Fruit fly (Drosophila melanogaster): ENCODE results near the gene CG3610.

Gene CG3610

dm6 chr3R:14819711-14820153, 25.1 kb upstream of the CG3610 start (continued):
- no peak for TF ChIP-seq HLH54F (GFP tag; optimal IDR thresholded peaks at IDR 0.05)
- no peak for TF ChIP-seq dan (GFP tag; IDR thresholded peaks at IDR 0.05)
- no peak for TF ChIP-seq inv (GFP tag; IDR thresholded peaks at IDR 0.05; ENCODE audit: partially characterized antibody)
- no peak for TF ChIP-seq CG11456 (GFP tag; IDR thresholded peaks at IDR 0.05)
- 0 out of 3 replicates have a peak, but pooled peaks have one; percentile 4 for TF ChIP-seq zen2 (GFP tag; IDR thresholded peaks at IDR 0.05; ENCODE audit: partially characterized antibody)
- TF ChIP-seq zfh2 (GFP tag; optimal IDR thresholded peaks at IDR 0.05): no peak
- TF ChIP-seq sob (GFP tag; IDR thresholded peaks at IDR 0.05): no peak
- TF ChIP-seq YL-1 (GFP tag; optimal IDR thresholded peaks at IDR 0.05): no peak
- TF ChIP-seq Deaf1 (tag; optimal IDR thresholded peaks at IDR 0.05): peak; percentile 81
- TF ChIP-seq unpg (GFP tag; optimal IDR thresholded peaks at IDR 0.05): no peak
- TF ChIP-seq D19B (GFP tag; optimal IDR thresholded peaks at IDR 0.05): no peak
- peak; percentile 3 for TF ChIP-seq CG12391 (tag; optimal IDR thresholded peaks at IDR 0.05)
- TF ChIP-seq HmgD (GFP tag; optimal IDR thresholded peaks at IDR 0.05): peak; percentile 3
- peak; percentile 50 for TF ChIP-seq CG12769 (tag; optimal IDR thresholded peaks at IDR 0.05)
- no peak for TF ChIP-seq BtbVII (GFP tag; optimal IDR thresholded peaks at IDR 0.05)
- no peak for TF ChIP-seq salm (tag; optimal IDR thresholded peaks at IDR 0.05)
- TF ChIP-seq CG1602 (GFP tag; optimal IDR thresholded peaks at IDR 0.05): no peak
- TF ChIP-seq btn (GFP tag; optimal IDR thresholded peaks at IDR 0.05): no peak
- TF ChIP-seq CG6175 (GFP tag; IDR thresholded peaks at IDR 0.05): peak; percentile 80; the same call in 2 of the 3 replicates
- TF ChIP-seq CG31441 (GFP tag; IDR thresholded peaks at IDR 0.05): peak; percentile 24; the same call in 1 of the 2 replicates
- peak; percentile 46; the same call in 1 of the 2 replicates for TF ChIP-seq vvl (GFP tag; IDR thresholded peaks at IDR 0.05)
- no peak for TF ChIP-seq sim (GFP tag; IDR thresholded peaks at IDR 0.05)
- no peak for TF ChIP-seq wdn (GFP tag; IDR thresholded peaks at IDR 0.05)
- peak; percentile 55 for TF ChIP-seq Fer1 (GFP tag; optimal IDR thresholded peaks at IDR 0.05)
- TF ChIP-seq so (GFP tag; IDR thresholded peaks at IDR 0.05): peak; percentile 10; the same call in 1 of the 3 replicates
- TF ChIP-seq sr (GFP tag; IDR thresholded peaks at IDR 0.05): peak; percentile 96
- no peak for TF ChIP-seq CG17186 (GFP tag; optimal IDR thresholded peaks at IDR 0.05)
- TF ChIP-seq dmrt11E (tag; optimal IDR thresholded peaks at IDR 0.05): no peak
- TF ChIP-seq CG16815 (GFP tag; optimal IDR thresholded peaks at IDR 0.05): no peak
- peak; percentile 48 for TF ChIP-seq Nf-YC (tag; optimal IDR thresholded peaks at IDR 0.05)
- TF ChIP-seq CG10979 (tag; optimal IDR thresholded peaks at IDR 0.05): no peak
- TF ChIP-seq ind (GFP tag; optimal IDR thresholded peaks at IDR 0.05): no peak
- TF ChIP-seq Antp (GFP tag; optimal IDR thresholded peaks at IDR 0.05): no peak
- peak; percentile 78; the same call in 1 of the 3 replicates for TF ChIP-seq CG34422 (GFP tag; IDR thresholded peaks at IDR 0.05)
- peak; percentile 29 for TF ChIP-seq HmgZ (tag; optimal IDR thresholded peaks at IDR 0.05)
- peak; percentile 71 for TF ChIP-seq sd (tag; optimal IDR thresholded peaks at IDR 0.05)
- TF ChIP-seq zfh1 (GFP tag; IDR thresholded peaks at IDR 0.05): 0 out of 3 replicates have a peak, but pooled peaks have one; percentile 43
- TF ChIP-seq Hsf (GFP tag; optimal IDR thresholded peaks at IDR 0.05): no peak
- TF ChIP-seq dmrt99B (tag; optimal IDR thresholded peaks at IDR 0.05): peak; percentile 2
- peak; percentile 11 to 44 for TF ChIP-seq Trl (optimal IDR thresholded peaks at IDR 0.05)
- no peak for TF ChIP-seq Trl (GFP tag; optimal IDR thresholded peaks at IDR 0.05)
- no peak for TF ChIP-seq ssp (GFP tag; IDR thresholded peaks at IDR 0.05)
- TF ChIP-seq bsh (GFP tag; optimal IDR thresholded peaks at IDR 0.05): no peak
- peak; percentile 56; the same call in 1 of the 2 replicates for TF ChIP-seq Awh (GFP tag; IDR thresholded peaks at IDR 0.05)
- peak; percentile 16; the same call in 1 of the 2 replicates for TF ChIP-seq CG14014 (GFP tag; IDR thresholded peaks at IDR 0.05)
- peak; percentile 61 for TF ChIP-seq CG34376 (GFP tag; optimal IDR thresholded peaks at IDR 0.05)
- TF ChIP-seq eyg (GFP tag; optimal IDR thresholded peaks at IDR 0.05): no peak
- no peak for TF ChIP-seq bowl (GFP tag; IDR thresholded peaks at IDR 0.05)
- TF ChIP-seq bcd (GFP tag; optimal IDR thresholded peaks at IDR 0.05): no peak
- TF ChIP-seq Kr (GFP tag; optimal IDR thresholded peaks at IDR 0.05): no peak
- TF ChIP-seq CG7357 (GFP tag; IDR thresholded peaks at IDR 0.05): no peak
- TF ChIP-seq NFAT (GFP tag; IDR thresholded peaks at IDR 0.05): no peak
